Fruit fly (Drosophila melanogaster): ENCODE measurements around the gene RpL34a.

Gene RpL34a

DNA sequence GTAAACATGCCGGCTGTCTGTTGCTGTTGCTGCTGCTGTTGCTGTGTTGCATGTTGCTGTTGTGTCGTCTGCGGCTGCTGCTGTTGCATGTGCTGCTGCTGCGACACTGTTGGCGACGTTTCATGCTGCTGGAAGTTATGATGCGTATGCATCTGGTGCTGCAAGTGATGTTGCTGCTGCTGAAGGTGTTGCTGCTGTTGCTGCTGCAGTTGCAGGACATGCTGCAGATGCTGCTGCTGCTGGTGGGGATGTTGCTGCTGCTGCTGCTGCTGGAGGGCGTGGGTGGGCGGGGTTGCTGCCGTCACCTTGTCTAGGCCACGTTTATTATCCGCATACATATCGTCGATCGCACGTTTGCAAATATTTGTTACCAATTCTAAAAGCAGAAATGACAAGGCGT is 37.1 kb upstream of the RpL34a start:
- no peak for TF ChIP-seq Hmx (GFP tag; optimal IDR thresholded peaks at IDR 0.05)
- 0 out of 2 replicates have a peak, but pooled peaks have one; percentile 13 for TF ChIP-seq NFAT (GFP tag; IDR thresholded peaks at IDR 0.05)
- no peak for TF ChIP-seq fru (optimal IDR thresholded peaks at IDR 0.05)
- no peak for TF ChIP-seq CG7786 (GFP tag; optimal IDR thresholded peaks at IDR 0.05)
- no peak for TF ChIP-seq Aef1 (GFP tag; IDR thresholded peaks at IDR 0.05)
- no peak for TF ChIP-seq ind (GFP tag; optimal IDR thresholded peaks at IDR 0.05)
- no peak for TF ChIP-seq CG6791 (GFP tag; IDR thresholded peaks at IDR 0.05; ENCODE audit: partially characterized antibody)
- 0 out of 2 replicates have a peak, but pooled peaks have one; percentile 11 for TF ChIP-seq dan (GFP tag; IDR thresholded peaks at IDR 0.05)
- no peak for TF ChIP-seq CG12104 (GFP tag; optimal IDR thresholded peaks at IDR 0.05)
- TF ChIP-seq CG9215 (GFP tag; IDR thresholded peaks at IDR 0.05): 0 out of 2 replicates have a peak, but pooled peaks have one; percentile 25
- TF ChIP-seq CG13624 (GFP tag; optimal IDR thresholded peaks at IDR 0.05): no peak
- peak; percentile 28; the same call in 1 of the 3 replicates for TF ChIP-seq dysf (GFP tag; IDR thresholded peaks at IDR 0.05)

DNA sequence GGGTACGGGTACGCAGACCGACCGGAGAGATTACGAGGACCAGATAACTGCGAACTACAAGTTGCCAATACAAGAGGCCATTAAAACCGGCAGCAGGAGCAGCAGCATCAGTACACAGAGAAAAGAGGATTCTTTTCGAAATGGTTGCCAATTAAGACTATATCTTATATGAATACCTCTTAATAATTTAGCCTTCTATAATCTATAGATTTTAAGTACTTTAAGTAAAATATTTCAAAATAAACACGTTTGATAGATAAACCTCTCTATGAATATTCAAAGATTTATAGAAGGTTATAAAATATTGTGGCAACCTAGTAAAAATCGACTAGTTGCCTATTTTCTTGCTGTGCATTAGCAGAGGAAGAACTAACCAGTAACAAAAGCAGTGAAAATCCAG is 36.5 kb upstream of the RpL34a start:
- TF ChIP-seq sens (GFP tag): no peak
- no peak for TF ChIP-seq CG11560 (tag; IDR thresholded peaks at IDR 0.05)
- no peak for TF ChIP-seq Drgx (GFP tag; IDR thresholded peaks at IDR 0.05)
- no peak for TF ChIP-seq CG8290 (GFP tag; optimal IDR thresholded peaks at IDR 0.05)
- TF ChIP-seq CG8290 (tag; optimal IDR thresholded peaks at IDR 0.05): no peak
- no peak for TF ChIP-seq Jarid2 (GFP tag; optimal IDR thresholded peaks at IDR 0.05)
- no peak for TF ChIP-seq otp (GFP tag; IDR thresholded peaks at IDR 0.05)
- TF ChIP-seq CG8478 (optimal IDR thresholded peaks at IDR 0.05): no peak
- TF ChIP-seq CG4424 (GFP tag; optimal IDR thresholded peaks at IDR 0.05): no peak
- no peak for TF ChIP-seq run (tag; optimal IDR thresholded peaks at IDR 0.05)
- no peak for TF ChIP-seq CG1647 (GFP tag; optimal IDR thresholded peaks at IDR 0.05)
- no peak for TF ChIP-seq kay (GFP tag; optimal IDR thresholded peaks at IDR 0.05)
- no peak for TF ChIP-seq CG32772 (GFP tag; IDR thresholded peaks at IDR 0.05)
- no peak for TF ChIP-seq Sox100B (GFP tag; optimal IDR thresholded peaks at IDR 0.05)
- TF ChIP-seq hb (GFP tag; IDR thresholded peaks at IDR 0.05; ENCODE audit: partially characterized antibody): no peak

DNA sequence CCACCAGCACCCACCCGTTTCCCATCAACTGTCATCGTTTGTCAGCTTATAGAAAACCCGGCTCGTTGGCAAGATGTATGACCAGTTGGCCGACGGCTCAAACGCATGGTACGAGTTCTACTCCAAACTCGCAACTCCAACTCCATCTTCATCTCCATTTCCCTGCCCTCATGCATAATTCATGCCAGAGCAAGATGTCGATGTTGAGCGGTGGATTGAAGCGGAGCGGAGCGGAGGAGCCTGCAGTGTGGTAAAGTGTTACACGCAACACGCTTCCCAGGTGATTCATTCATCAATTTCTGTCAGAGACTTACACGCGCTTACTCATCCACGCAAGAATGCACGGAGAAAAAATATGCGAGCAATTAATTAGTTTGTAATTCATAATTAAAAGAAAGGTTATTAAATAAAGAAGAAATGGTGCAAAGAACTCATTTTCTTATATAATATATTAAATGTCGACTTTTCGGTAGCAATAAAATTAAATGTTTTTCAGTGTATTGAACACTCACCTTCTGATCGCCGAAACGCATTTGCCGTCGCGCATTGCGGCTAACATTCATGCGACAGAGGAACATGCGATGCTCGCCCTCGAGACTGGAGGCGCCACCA is 22.4 kb upstream of the RpL34a start:
- TF ChIP-seq usp (GFP tag; optimal IDR thresholded peaks at IDR 0.05): no peak
- no peak for TF ChIP-seq NC2β (GFP tag; optimal IDR thresholded peaks at IDR 0.05)
- no peak for TF ChIP-seq CG4328 (GFP tag; optimal IDR thresholded peaks at IDR 0.05)
- no peak for TF ChIP-seq CG16863 (GFP tag; optimal IDR thresholded peaks at IDR 0.05)
- TF ChIP-seq Nf-YC (tag; optimal IDR thresholded peaks at IDR 0.05): peak; percentile 16
- TF ChIP-seq CG10267 (tag; optimal IDR thresholded peaks at IDR 0.05): peak; percentile 65
- TF ChIP-seq CG7963 (GFP tag; IDR thresholded peaks at IDR 0.05; ENCODE audit: partially characterized antibody): no peak
- TF ChIP-seq Sox102F (GFP tag; optimal IDR thresholded peaks at IDR 0.05): peak; percentile 73
- TF ChIP-seq HLH4C (GFP tag; IDR thresholded peaks at IDR 0.05; ENCODE audit: partially characterized antibody): no peak
- TF ChIP-seq Xbp1 (GFP tag; optimal IDR thresholded peaks at IDR 0.05): peak; percentile 47
- TF ChIP-seq Hand (GFP tag; optimal IDR thresholded peaks at IDR 0.05): no peak
- TF ChIP-seq Dp (GFP tag; optimal IDR thresholded peaks at IDR 0.05): no peak
- TF ChIP-seq Blimp-1 (GFP tag; optimal IDR thresholded peaks at IDR 0.05): peak; percentile 75
- no peak for TF ChIP-seq CG9876 (GFP tag; optimal IDR thresholded peaks at IDR 0.05)
- TF ChIP-seq gfzf (GFP tag; optimal IDR thresholded peaks at IDR 0.05): no peak
- no peak for TF ChIP-seq Hr39 (optimal IDR thresholded peaks at IDR 0.05)
- TF ChIP-seq CG8359 (GFP tag; optimal IDR thresholded peaks at IDR 0.05; ENCODE audit: borderline replicate concordance): no peak
- TF ChIP-seq gcm (GFP tag; optimal IDR thresholded peaks at IDR 0.05): no peak
- TF ChIP-seq fu2 (GFP tag; optimal IDR thresholded peaks at IDR 0.05): no peak
- TF ChIP-seq CG1602 (GFP tag; optimal IDR thresholded peaks at IDR 0.05): peak; percentile 32
- no peak for TF ChIP-seq CG16813 (GFP tag; IDR thresholded peaks at IDR 0.05; ENCODE audit: partially characterized antibody)
- peak; percentile 23 for TF ChIP-seq ewg (GFP tag; optimal IDR thresholded peaks at IDR 0.05)
- TF ChIP-seq CG13624 (GFP tag; optimal IDR thresholded peaks at IDR 0.05): no peak
- TF ChIP-seq bigmax (GFP tag; optimal IDR thresholded peaks at IDR 0.05): no peak
- TF ChIP-seq Dip3 (GFP tag; optimal IDR thresholded peaks at IDR 0.05): no peak
